Worm (Caenorhabditis elegans): Measurements from ENCODE around the gene Y53G8AM.7.

Gene Y53G8AM.7

DNA sequence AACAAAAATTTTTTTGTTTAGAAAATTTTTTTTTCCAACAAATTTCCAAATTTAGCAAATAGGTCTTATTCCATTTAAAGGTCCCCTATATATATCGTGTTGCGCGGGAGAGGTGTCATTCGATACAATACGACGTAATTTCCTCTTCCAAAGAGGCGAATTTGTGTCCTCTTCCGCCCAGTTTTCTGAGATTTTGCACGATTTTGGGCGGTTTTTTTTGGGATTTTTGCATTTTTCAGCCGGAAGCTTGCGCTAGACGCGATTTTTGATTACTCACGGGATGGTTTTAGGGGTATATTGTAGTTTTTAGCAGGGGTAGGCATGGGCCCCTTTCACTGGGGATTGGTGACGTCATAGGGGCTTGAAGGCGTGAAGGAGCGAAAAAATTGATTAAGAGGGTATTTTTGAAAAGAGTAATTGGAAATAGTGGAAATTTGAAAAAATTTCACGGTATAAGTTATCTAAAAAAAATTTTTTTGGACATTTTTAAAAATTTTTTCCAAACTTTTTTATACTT lies 15.8 kb downstream of the Y53G8AM.7 start, which contains the start of gene Y53G8AL.4:
Gene Y53G8AL.4 (minus strand): TSS at position 51 of the 517 bp plus-strand sequence.
- TF ChIP-seq fkh-10 (GFP tag; optimal IDR thresholded peaks at IDR 0.05) (no peak), egl-5 (tag; optimal IDR thresholded peaks at IDR 0.05) (no peak), nhr-25 (tag; optimal IDR thresholded peaks at IDR 0.05) (no peak), nfya-1 (tag; optimal IDR thresholded peaks at IDR 0.05; ENCODE audit: insufficient read depth) (no peak), nhr-12 (tag; optimal IDR thresholded peaks at IDR 0.05) (no peak), ZK546.5 (tag; optimal IDR thresholded peaks at IDR 0.05) (no peak), nhr-67 (tag; optimal IDR thresholded peaks at IDR 0.05) (no peak)

DNA sequence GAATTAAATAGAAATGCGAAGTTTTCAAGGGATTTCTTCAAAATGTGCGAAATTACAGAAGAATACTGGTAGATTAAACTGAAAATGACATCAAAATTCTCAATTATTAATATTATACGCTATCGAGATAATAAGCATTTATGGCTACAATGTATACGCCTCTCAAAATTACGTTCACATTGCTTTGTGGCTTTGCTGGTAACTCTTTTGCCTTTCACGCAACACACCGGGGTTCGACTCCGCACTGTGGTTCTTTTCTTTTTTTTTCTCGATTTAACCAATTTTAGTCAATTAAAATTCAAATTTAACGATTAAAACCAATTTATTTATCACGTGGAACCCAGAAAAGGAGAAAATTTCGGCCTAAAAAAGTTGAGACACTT lies 17.5 kb downstream of the Y53G8AM.7 start:
- TF ChIP-seq tbx-2 (tag; optimal IDR thresholded peaks at IDR 0.05), result peak; percentile 29
- peak; percentile 29 for TF ChIP-seq elt-2 (tag; optimal IDR thresholded peaks at IDR 0.05)
- TF ChIP-seq lsy-12 (tag; optimal IDR thresholded peaks at IDR 0.05), result peak; percentile 49
- TF ChIP-seq unc-39 (tag; optimal IDR thresholded peaks at IDR 0.05), result no peak
- TF ChIP-seq aly-2 (tag; optimal IDR thresholded peaks at IDR 0.05), result no peak
- TF ChIP-seq nhr-11 (tag; optimal IDR thresholded peaks at IDR 0.05), result no peak
- no peak for TF ChIP-seq R02D3.7 (tag; optimal IDR thresholded peaks at IDR 0.05)
- no peak for TF ChIP-seq ceh-28 (tag; optimal IDR thresholded peaks at IDR 0.05)
- TF ChIP-seq nhr-67 (tag; optimal IDR thresholded peaks at IDR 0.05), result no peak
- no peak for TF ChIP-seq egl-27 (tag; optimal IDR thresholded peaks at IDR 0.05)
- peak; percentile 24 for TF ChIP-seq nhr-77 (tag; optimal IDR thresholded peaks at IDR 0.05)
- TF ChIP-seq ceh-9 (tag; optimal IDR thresholded peaks at IDR 0.05), result no peak
- no peak for TF ChIP-seq unc-62 (GFP tag; optimal IDR thresholded peaks at IDR 0.05)
- no peak for TF ChIP-seq ama-1 (optimal IDR thresholded peaks at IDR 0.05)
- TF ChIP-seq lin-39 (tag; optimal IDR thresholded peaks at IDR 0.05), result no peak

DNA sequence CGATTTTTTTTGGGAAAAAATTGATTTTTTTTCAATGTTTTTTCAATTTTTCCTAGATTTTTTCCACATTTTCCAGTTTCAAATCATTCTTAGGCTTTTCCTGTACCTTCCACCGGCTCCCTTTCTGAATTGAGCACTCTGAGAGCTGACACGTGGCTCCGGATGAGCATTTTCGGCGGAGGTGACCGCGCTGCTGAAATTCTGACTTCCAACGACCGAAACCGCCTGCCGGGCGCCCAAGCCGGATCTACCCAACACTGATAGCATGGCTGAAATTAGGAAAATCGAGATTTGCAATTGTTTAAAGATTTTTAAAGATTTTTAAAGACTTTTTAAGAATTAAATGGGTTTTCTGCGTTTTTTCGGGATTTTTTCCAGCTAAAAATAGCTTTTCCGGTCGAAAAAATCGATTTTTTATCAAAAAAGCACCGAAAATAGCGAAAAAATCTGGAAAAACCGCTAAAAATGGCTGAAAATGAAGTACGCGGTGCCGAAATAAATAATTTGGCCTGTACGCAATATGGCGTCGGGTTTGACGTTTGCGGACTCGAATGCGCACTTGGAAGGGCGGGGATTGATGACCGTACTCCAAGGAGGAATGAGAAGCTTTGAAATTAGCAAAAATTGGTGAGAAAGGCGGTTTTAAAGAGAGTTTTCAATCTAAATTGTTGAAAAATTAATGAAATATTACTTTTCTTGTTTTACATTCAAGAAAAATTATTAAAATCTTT lies 18.0 kb downstream of the Y53G8AM.7 start, which contains the start of gene nduf-9:
Gene nduf-9 (minus strand): TSS at position 269 of the 731 bp plus-strand sequence.
- TF ChIP-seq sea-2 (GFP tag; optimal IDR thresholded peaks at IDR 0.05) (peak; percentile 34), pqm-1 (tag; optimal IDR thresholded peaks at IDR 0.05) (no peak), nfya-1 (tag; optimal IDR thresholded peaks at IDR 0.05; ENCODE audit: insufficient read depth) (peak; percentile 79), nhr-28 (tag; optimal IDR thresholded peaks at IDR 0.05) (no peak), lin-15B (tag; optimal IDR thresholded peaks at IDR 0.05) (peak; percentile 47), hmg-11 (tag; optimal IDR thresholded peaks at IDR 0.05) (peak; percentile 70)

DNA sequence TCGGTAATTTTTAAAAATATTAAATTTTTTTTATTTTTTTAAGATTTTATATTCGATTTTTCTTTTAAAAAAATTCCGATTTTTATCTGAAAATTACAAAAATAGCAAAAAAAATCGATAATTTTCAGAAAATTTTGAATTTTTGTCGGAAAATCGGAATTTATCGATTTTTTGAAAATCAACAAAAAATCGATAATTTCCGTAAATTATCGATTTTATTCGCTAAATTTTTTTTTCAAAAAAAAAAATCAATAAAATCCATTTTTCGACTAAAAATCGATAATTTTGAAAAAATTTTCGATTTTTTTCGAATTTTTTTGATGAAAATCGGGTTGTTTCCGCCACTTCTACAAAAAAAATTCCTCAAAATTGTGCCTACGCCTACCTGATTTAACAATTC lies 24.1 kb downstream of the Y53G8AM.7 start:
- peak; percentile 95 for TF ChIP-seq ceh-28 (tag; optimal IDR thresholded peaks at IDR 0.05)
- no peak for TF ChIP-seq ztf-4 (tag; optimal IDR thresholded peaks at IDR 0.05)

DNA sequence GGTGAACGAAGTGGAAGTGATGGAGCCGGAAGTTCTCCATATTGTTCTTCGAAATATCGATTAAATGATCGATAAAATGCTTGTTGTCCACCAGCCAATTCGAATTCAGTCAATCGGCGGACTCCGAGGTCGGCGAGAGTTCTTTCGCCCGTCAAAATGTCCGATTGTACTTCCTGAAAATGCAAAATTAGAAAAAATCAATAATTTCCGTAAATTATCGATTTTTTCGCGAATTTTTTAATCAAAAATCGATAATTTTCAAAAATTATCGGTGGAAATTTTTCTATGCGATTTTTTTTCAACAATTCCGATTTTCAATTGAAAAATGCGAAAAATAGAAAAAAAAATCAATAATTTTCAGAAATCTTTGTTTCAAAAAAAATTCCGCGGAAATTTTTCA lies 24.6 kb downstream of the Y53G8AM.7 start:
- TF ChIP-seq nhr-25 (tag; optimal IDR thresholded peaks at IDR 0.05), result no peak
- no peak for TF ChIP-seq mml-1 (tag; optimal IDR thresholded peaks at IDR 0.05)
- no peak for TF ChIP-seq elt-2 (tag; optimal IDR thresholded peaks at IDR 0.05)
- no peak for TF ChIP-seq jun-1 (tag; optimal IDR thresholded peaks at IDR 0.05)
- TF ChIP-seq sea-2 (GFP tag; optimal IDR thresholded peaks at IDR 0.05), result no peak
- no peak for TF ChIP-seq nhr-23 (tag; optimal IDR thresholded peaks at IDR 0.05)
- TF ChIP-seq aly-2 (tag; optimal IDR thresholded peaks at IDR 0.05), result no peak

DNA sequence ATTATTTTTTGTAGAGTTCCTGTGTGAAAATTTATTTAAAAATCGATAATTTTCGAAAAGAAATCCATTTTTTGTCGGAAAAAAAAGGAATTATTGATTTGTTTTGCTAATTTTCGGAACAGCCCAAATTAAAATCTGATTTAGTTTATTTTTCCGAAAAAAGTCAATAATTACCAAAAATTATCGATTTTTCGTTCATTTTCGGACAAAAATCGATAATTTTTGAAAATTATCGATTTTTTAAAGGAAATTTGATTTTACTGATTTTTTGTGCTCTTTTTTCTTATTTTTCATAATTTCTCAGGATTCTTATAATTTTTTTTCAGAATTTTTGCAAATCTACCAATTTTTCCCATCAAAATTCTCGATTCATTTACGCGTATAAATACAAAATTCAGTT lies 25.1 kb downstream of the Y53G8AM.7 start:
- TF ChIP-seq nhr-12 (tag; optimal IDR thresholded peaks at IDR 0.05) (no peak), ceh-28 (tag; optimal IDR thresholded peaks at IDR 0.05) (peak; percentile 87)

DNA sequence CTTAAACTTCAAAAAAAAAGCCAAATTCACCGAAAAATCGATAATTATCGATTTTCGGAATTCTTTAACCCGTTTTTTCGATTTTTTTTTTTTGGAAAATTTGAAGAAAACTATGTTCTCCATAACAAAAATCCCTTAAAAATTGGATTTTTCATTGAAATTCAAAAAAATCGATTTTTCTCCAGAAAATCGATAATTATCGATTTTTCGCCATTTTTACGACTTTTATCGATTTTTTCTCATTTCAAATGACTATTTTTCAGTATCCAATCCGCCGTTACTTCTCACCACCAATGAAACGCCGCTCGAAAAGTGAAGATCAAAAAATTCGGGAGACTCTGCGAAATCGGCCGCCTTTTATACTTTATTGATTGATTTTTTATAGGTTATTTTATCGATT lies 25.6 kb downstream of the Y53G8AM.7 start:
- TF ChIP-seq nfya-1 (tag; optimal IDR thresholded peaks at IDR 0.05; ENCODE audit: insufficient read depth) (no peak), ceh-28 (tag; optimal IDR thresholded peaks at IDR 0.05) (peak; percentile 91)
